Worm (Caenorhabditis elegans): ENCODE measurements around the gene dpy-7.
A peak's percentile ranks its signal among the peaks of the same experiment; 100 is the strongest.

The dpy-7 gene

DNA sequence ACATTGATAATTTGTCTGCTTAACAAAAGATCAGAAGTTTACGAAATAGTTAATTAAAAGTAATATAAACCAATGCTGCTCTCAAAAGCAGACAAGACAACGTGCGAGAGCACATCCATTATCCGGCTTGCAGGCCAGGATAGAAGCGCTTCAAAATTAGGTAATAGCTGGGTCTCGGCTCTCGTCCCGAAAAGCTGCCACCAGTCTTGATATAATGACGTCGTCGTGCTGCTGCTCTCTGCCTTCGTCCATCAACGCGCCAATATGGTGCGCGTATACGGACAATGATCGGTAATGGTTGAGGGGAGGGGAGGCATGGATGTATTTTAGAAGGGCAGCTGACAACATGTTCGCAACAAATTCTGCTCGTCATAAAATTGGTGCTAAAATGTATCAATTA, 3.1 kb downstream of the dpy-7 start:
- TF ChIP-seq W03F9.2 (tag; optimal IDR thresholded peaks at IDR 0.05) = no peak
- TF ChIP-seq him-1 (tag; optimal IDR thresholded peaks at IDR 0.05) = no peak
- no peak for TF ChIP-seq dao-5 (tag; optimal IDR thresholded peaks at IDR 0.05)

DNA sequence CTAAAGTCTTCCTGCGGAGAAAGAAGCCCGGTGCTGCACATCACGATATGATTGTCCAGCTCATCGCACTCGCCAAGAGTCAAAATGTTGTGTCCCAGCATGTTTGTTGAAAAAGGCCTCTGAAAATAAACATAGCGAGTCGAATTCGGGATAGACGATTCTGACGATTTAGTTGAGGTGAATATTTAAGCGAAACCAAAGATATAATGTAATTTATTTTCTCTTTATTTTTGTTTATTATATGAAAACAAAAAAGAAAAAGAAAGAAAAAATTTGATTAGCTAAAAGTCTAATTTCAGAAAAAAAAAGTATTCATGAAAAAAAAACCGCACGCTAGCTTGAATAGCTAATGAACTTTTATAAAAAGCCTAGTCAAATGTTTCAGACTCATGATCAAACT, 5.0 kb downstream of the dpy-7 start, which contains the start of gene ceh-14:
TSS of gene ceh-14 (minus strand) at position 101 of the 400 bp plus-strand sequence.
- TF ChIP-seq W03F9.2 (tag; optimal IDR thresholded peaks at IDR 0.05) = no peak
- TF ChIP-seq dao-5 (tag; optimal IDR thresholded peaks at IDR 0.05) = no peak
- TF ChIP-seq him-1 (tag; optimal IDR thresholded peaks at IDR 0.05) = no peak

- TF ChIP-seq him-1 (tag; optimal IDR thresholded peaks at IDR 0.05) = no peak
- no peak for TF ChIP-seq dao-5 (tag; optimal IDR thresholded peaks at IDR 0.05)
- TF ChIP-seq W03F9.2 (tag; optimal IDR thresholded peaks at IDR 0.05) = no peak
Observed at ce11 chrX:7525271-7525670, 12.3 kb downstream of the dpy-7 start, which contains the start of gene F46C8.3. Gene F46C8.3, plus strand, starts transcription at chrX:7525571.

- TF ChIP-seq W03F9.2 (tag; optimal IDR thresholded peaks at IDR 0.05) (no peak), him-1 (tag; optimal IDR thresholded peaks at IDR 0.05) (no peak), dao-5 (tag; optimal IDR thresholded peaks at IDR 0.05) (no peak)
Observed at ce11 chrX:7523799-7524198, 13.8 kb downstream of the dpy-7 start.

- TF ChIP-seq him-1 (tag; optimal IDR thresholded peaks at IDR 0.05) (no peak), W03F9.2 (tag; optimal IDR thresholded peaks at IDR 0.05) (no peak), dao-5 (tag; optimal IDR thresholded peaks at IDR 0.05) (no peak)
Observed at ce11 chrX:7522595-7522994, 15.0 kb downstream of the dpy-7 start.

- TF ChIP-seq W03F9.2 (tag; optimal IDR thresholded peaks at IDR 0.05) = no peak
- TF ChIP-seq him-1 (tag; optimal IDR thresholded peaks at IDR 0.05) = no peak
Observed at ce11 chrX:7519569-7519968, 18.0 kb downstream of the dpy-7 start, which contains the start of gene chts-1. Gene chts-1, minus strand, starts transcription at chrX:7519669.

- TF ChIP-seq W03F9.2 (tag; optimal IDR thresholded peaks at IDR 0.05) (no peak), dao-5 (tag; optimal IDR thresholded peaks at IDR 0.05) (no peak), him-1 (tag; optimal IDR thresholded peaks at IDR 0.05) (no peak)
Observed at ce11 chrX:7512714-7513113, 24.9 kb downstream of the dpy-7 start.

DNA sequence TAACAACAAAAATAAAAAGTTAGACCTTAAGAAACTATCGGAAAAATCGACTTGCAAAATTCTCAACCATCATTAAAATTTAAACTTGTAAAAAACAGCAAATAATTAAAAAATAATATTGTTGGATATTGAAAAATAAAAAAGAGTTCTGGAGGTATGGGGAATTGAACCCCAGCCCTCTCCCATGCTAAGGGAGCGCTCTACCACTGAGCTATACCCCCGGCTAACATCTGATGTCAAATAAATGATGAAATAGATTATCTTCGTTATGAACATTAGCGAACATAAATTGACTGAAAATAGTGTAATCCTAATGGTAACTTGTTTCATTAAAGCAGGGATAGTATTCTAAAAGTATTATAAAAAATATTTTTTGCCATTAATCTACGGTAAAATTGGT, 30.5 kb downstream of the dpy-7 start:
- TF ChIP-seq him-1 (tag; optimal IDR thresholded peaks at IDR 0.05) (no peak), W03F9.2 (tag; optimal IDR thresholded peaks at IDR 0.05) (no peak), dao-5 (tag; optimal IDR thresholded peaks at IDR 0.05) (no peak)

- no peak for TF ChIP-seq him-1 (tag; optimal IDR thresholded peaks at IDR 0.05)
- no peak for TF ChIP-seq dao-5 (tag; optimal IDR thresholded peaks at IDR 0.05)
- TF ChIP-seq W03F9.2 (tag; optimal IDR thresholded peaks at IDR 0.05) = no peak
Observed at ce11 chrX:7506533-7506932, 31.1 kb downstream of the dpy-7 start, which contains the start of gene lgc-11. Gene lgc-11, minus strand, starts transcription at chrX:7506633.

DNA sequence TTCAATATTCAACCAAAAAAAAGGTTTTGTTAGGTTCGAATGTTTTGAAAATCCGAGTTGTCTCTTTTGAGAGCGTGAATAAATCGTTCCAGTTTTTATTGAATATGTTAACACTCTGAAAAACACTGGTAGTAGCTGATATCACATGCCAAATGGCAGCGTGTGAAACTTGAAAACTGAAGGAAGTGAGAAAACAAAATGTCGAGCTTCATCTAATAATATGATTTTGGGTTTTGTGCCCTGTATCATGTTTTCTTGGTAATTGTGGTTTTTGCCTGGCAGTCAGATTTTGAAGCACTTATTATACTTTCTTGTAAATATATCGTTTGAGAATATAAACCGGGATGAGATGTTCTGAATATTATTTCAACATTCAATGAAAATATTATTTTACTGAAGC, 34.8 kb downstream of the dpy-7 start, which contains the start of gene F48E3.6:
TSS of gene F48E3.6 (minus strand) at position 101 of the 400 bp plus-strand sequence.
- TF ChIP-seq him-1 (tag; optimal IDR thresholded peaks at IDR 0.05) (no peak), dao-5 (tag; optimal IDR thresholded peaks at IDR 0.05) (no peak), W03F9.2 (tag; optimal IDR thresholded peaks at IDR 0.05) (no peak)

ce11 chrX:7500970-7501369, 36.6 kb downstream of the dpy-7 start, which contains the start of gene uggt-1:
Gene uggt-1, minus strand, starts transcription at chrX:7500982.
- TF ChIP-seq dao-5 (tag; optimal IDR thresholded peaks at IDR 0.05) (no peak), him-1 (tag; optimal IDR thresholded peaks at IDR 0.05) (peak; percentile 90)

DNA sequence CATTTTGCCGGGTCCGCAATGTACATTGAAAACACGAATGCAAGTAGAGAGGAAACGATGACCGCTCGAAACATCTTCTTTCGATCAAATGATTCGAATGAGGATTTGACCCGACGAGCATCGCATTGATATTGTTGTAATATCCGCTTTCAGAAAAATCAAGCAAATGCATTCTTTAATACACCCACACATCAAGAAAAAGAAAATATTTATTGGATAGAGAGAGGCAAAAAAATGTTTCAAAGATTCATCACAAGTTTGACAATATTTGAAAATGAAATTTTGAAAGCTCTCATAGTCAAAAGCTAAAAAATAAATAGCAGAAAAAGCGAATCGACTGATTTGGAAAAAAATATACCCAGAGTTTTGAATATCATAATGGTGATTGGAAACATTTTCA, 42.1 kb downstream of the dpy-7 start, which contains the start of gene try-14:
TSS of gene try-14 (minus strand) at position 101 of the 400 bp plus-strand sequence.
- TF ChIP-seq W03F9.2 (tag; optimal IDR thresholded peaks at IDR 0.05) (no peak), dao-5 (tag; optimal IDR thresholded peaks at IDR 0.05) (no peak), him-1 (tag; optimal IDR thresholded peaks at IDR 0.05) (no peak)

- no peak for TF ChIP-seq W03F9.2 (tag; optimal IDR thresholded peaks at IDR 0.05)
- TF ChIP-seq dao-5 (tag; optimal IDR thresholded peaks at IDR 0.05) = no peak
- no peak for TF ChIP-seq him-1 (tag; optimal IDR thresholded peaks at IDR 0.05)
Observed at ce11 chrX:7493020-7493419, 44.6 kb downstream of the dpy-7 start, which contains the start of gene F48E3.2. Gene F48E3.2, minus strand, starts transcription at chrX:7493120.

DNA sequence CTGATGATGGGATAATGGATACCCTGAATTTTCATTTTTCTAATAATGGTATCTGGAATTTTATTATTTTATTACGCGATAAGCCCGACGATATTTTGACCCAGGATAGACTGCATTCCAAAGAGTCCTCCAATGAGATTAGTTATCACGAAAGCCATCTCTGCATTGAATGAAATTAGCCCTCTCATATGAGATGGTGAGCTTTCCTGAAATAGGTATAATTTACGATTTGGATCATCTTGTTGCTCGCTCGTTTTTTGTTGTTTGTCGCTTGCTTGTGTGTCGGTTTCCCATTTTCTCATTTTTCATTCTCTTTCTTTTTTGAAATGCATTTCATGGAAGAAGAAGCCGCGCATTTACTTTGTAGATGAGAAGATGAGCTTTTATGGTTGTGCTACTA, 46.1 kb downstream of the dpy-7 start:
- no peak for TF ChIP-seq W03F9.2 (tag; optimal IDR thresholded peaks at IDR 0.05)
